Fruit fly (Drosophila melanogaster) whole organism, embryonic: ENCODE results near the gene CG31883.

Experiments
- Atf-2 ChIP-seq: fragments of 200-800 bp; sonication (Bioruptor generic); optimal IDR thresholded peaks from 2 replicates; lab custom pipeline; 2016; ENCODE audit warnings: missing biosample characterization, missing genetic modification characterization
- C15 ChIP-seq: fragments of 200-800 bp; sonication (Bioruptor generic); IDR thresholded peaks from 3 replicates; pipeline ENCODE4 v1.3.6; 2022; ENCODE audit warnings: missing biosample characterization, missing genetic modification characterization
- CG10366 ChIP-seq: fragments of 200-800 bp; sonication (Bioruptor generic); IDR thresholded peaks from 2 replicates; pipeline ENCODE4 v1.3.6; 2022; ENCODE audit warnings: missing biosample characterization, missing genetic modification characterization
- CG10462 ChIP-seq: fragments of 200-800 bp; sonication (Bioruptor generic); optimal IDR thresholded peaks from 2 replicates; lab custom pipeline; 2016; ENCODE audit warnings: missing biosample characterization, missing genetic modification characterization
- CG10543 ChIP-seq: fragments of 200-800 bp; sonication (Bioruptor generic); optimal IDR thresholded peaks from 3 replicates; lab custom pipeline; 2017; ENCODE audit warnings: missing biosample characterization, mild to moderate bottlenecking, missing genetic modification characterization, moderate library complexity
- CG11456 ChIP-seq: fragments of 200-800 bp; sonication (Bioruptor generic); IDR thresholded peaks from 3 replicates; pipeline ENCODE4 v1.3.6; 2022; ENCODE audit warnings: missing biosample characterization, missing genetic modification characterization
- CG11560 ChIP-seq: fragments of 200-800 bp; sonication (Bioruptor generic); IDR thresholded peaks from 3 replicates; pipeline ENCODE4 v1.3.6; 2022; ENCODE audit warnings: missing biosample characterization, missing genetic modification characterization
- CG12659 ChIP-seq: fragments of 200-800 bp; sonication (Bioruptor generic); optimal IDR thresholded peaks from 3 replicates; lab custom pipeline; 2017; ENCODE audit warnings: mild to moderate bottlenecking, missing biosample characterization, missing genetic modification reagents, missing genetic modification characterization
- CG12769 ChIP-seq: fragments of 200-800 bp; sonication (Bioruptor generic); optimal IDR thresholded peaks from 2 replicates; lab custom pipeline; 2019; ENCODE audit warnings: missing biosample characterization, mild to moderate bottlenecking, missing genetic modification characterization, moderate library complexity
- CG13894 ChIP-seq: fragments of 200-800 bp; sonication (Bioruptor generic); optimal IDR thresholded peaks from 3 replicates; lab custom pipeline; 2018; ENCODE audit warnings: missing biosample characterization, mild to moderate bottlenecking, missing genetic modification characterization, moderate library complexity
- CG15269 ChIP-seq: fragments of 200-800 bp; sonication (Bioruptor generic); optimal IDR thresholded peaks from 2 replicates; lab custom pipeline; 2018; ENCODE audit warnings: missing biosample characterization, mild to moderate bottlenecking, missing genetic modification characterization, moderate library complexity
- CG1529 ChIP-seq: fragments of 200-800 bp; sonication (Bioruptor generic); optimal IDR thresholded peaks from 3 replicates; lab custom pipeline; 2018; ENCODE audit warnings: missing biosample characterization, missing genetic modification characterization
- CG15696 ChIP-seq: fragments of 200-800 bp; sonication (Bioruptor generic); optimal IDR thresholded peaks from 2 replicates; lab custom pipeline; 2019; ENCODE audit warnings: missing biosample characterization, mild to moderate bottlenecking, missing genetic modification characterization, moderate library complexity
- CG18599 ChIP-seq: fragments of 200-800 bp; sonication (Bioruptor generic); optimal IDR thresholded peaks from 3 replicates; lab custom pipeline; 2017; ENCODE audit warnings: missing biosample characterization, missing genetic modification characterization, mild to moderate bottlenecking, moderate library complexity, missing genetic modification reagents
- CG2678 ChIP-seq: fragments of 200-800 bp; sonication (Bioruptor generic); optimal IDR thresholded peaks from 3 replicates; lab custom pipeline; 2019; ENCODE audit warnings: missing biosample characterization, mild to moderate bottlenecking, missing genetic modification characterization, moderate library complexity
- CG32532 ChIP-seq: fragments of 200-800 bp; sonication (Bioruptor generic); IDR thresholded peaks from 2 replicates; pipeline ENCODE4 v1.3.6; 2022; ENCODE audit warnings: missing biosample characterization, missing genetic modification characterization
- CG4328 ChIP-seq: fragments of 200-800 bp; sonication (Bioruptor generic); optimal IDR thresholded peaks from 3 replicates; lab custom pipeline; 2017; ENCODE audit warnings: missing biosample characterization, missing genetic modification reagents, missing genetic modification characterization
- CG6683 ChIP-seq: fragments of 200-800 bp; sonication (Bioruptor generic); optimal IDR thresholded peaks from 2 replicates; lab custom pipeline; 2017; ENCODE audit warnings: missing biosample characterization, mild to moderate bottlenecking, missing genetic modification characterization, missing genetic modification reagents
- CG7372 ChIP-seq: fragments of 200-800 bp; sonication (Bioruptor generic); IDR thresholded peaks from 2 replicates; pipeline ENCODE4 v1.3.6; 2022; ENCODE audit warnings: missing biosample characterization, missing genetic modification characterization
- CG7556 ChIP-seq: fragments of 200-800 bp; sonication (Bioruptor generic); optimal IDR thresholded peaks from 2 replicates; lab custom pipeline; 2017; ENCODE audit warnings: missing biosample characterization, mild to moderate bottlenecking, missing genetic modification characterization
- CG7839 ChIP-seq: fragments of 200-800 bp; sonication (Bioruptor generic); optimal IDR thresholded peaks from 3 replicates; lab custom pipeline; 2018; ENCODE audit warnings: missing biosample characterization, mild to moderate bottlenecking, missing genetic modification characterization, moderate library complexity
- CG8290 ChIP-seq, 3 experiments: fragments of 200-800 bp; sonication (Bioruptor generic); optimal IDR thresholded peaks; 2 replicates each; lab custom pipeline; 2016 to 2019; ENCODE audit warnings: missing biosample characterization in 3 of 3, missing genetic modification characterization in 3 of 3, mild to moderate bottlenecking in 2 of 3, moderate library complexity in 1 of 3
- CG8478 ChIP-seq: fragments of >200 bp; optimal IDR thresholded peaks from 2 replicates; lab custom pipeline; 2018
- CG9932 ChIP-seq: fragments of 200-800 bp; sonication (Bioruptor generic); IDR thresholded peaks from 2 replicates; pipeline ENCODE4 v1.3.6; 2022; ENCODE audit warnings: missing biosample characterization, missing genetic modification characterization
- Dbx ChIP-seq: fragments of 200-800 bp; sonication (Bioruptor generic); IDR thresholded peaks from 3 replicates; pipeline ENCODE4 v1.3.6; 2022; ENCODE audit warnings: missing biosample characterization, missing genetic modification characterization
- Deaf1 ChIP-seq: fragments of 200-800 bp; optimal IDR thresholded peaks from 3 replicates; lab custom pipeline; 2019; ENCODE audit warnings: missing biosample characterization, mild to moderate bottlenecking, missing genetic modification characterization, moderate library complexity
- Dip3 ChIP-seq: fragments of 200-800 bp; sonication (Bioruptor generic); optimal IDR thresholded peaks from 3 replicates; lab custom pipeline; 2016; ENCODE audit warnings: missing biosample characterization, missing genetic modification characterization
- Drgx ChIP-seq: fragments of 200-800 bp; sonication (Bioruptor generic); IDR thresholded peaks from 2 replicates; pipeline ENCODE4 v1.3.6; 2022; ENCODE audit warnings: missing biosample characterization, missing genetic modification characterization
- Ets65A ChIP-seq: fragments of 200-800 bp; sonication (Bioruptor generic); peaks from one replicate; lab custom pipeline; 2016; ENCODE audit warnings: missing biosample characterization, missing genetic modification characterization
- Fer1 ChIP-seq: fragments of 200-800 bp; sonication (Bioruptor generic); optimal IDR thresholded peaks from 2 replicates; lab custom pipeline; 2017; ENCODE audit warnings: missing biosample characterization, mild to moderate bottlenecking, missing genetic modification characterization
- Gug ChIP-seq: fragments of 200-800 bp; sonication (Bioruptor generic); IDR thresholded peaks from 4 replicates; pipeline ENCODE4 v1.3.6; 2022; ENCODE audit warnings: missing biosample characterization, missing genetic modification characterization
- Hmr ChIP-seq: fragments of 200-800 bp; sonication (Bioruptor generic); optimal IDR thresholded peaks from 3 replicates; lab custom pipeline; 2017; ENCODE audit warnings: mild to moderate bottlenecking, missing biosample characterization, missing genetic modification reagents, missing genetic modification characterization
- Hr51 ChIP-seq, 2 experiments: fragments of 200-800 bp; sonication (Bioruptor generic); optimal IDR thresholded peaks; 2 replicates in 1 of 2; 3 replicates in 1 of 2; lab custom pipeline; 2016 to 2018; ENCODE audit warnings: missing biosample characterization in 2 of 2, missing genetic modification characterization in 2 of 2, mild to moderate bottlenecking in 1 of 2, moderate library complexity in 1 of 2
- Kr ChIP-seq: fragments of 200-800 bp; sonication (Bioruptor generic); optimal IDR thresholded peaks from 2 replicates; lab custom pipeline; 2017; ENCODE audit warnings: missing biosample characterization, mild to moderate bottlenecking, missing genetic modification characterization
- Med ChIP-seq: fragments of 200-800 bp; sonication (Bioruptor generic); peaks from one replicate; lab custom pipeline; 2016; ENCODE audit warnings: missing biosample characterization, missing genetic modification characterization, mild to moderate bottlenecking, inconsistent platforms, moderate library complexity
- Trl ChIP-seq, 3 experiments: fragments of >200 bp in 2 of 3; fragments of 200-800 bp in 1 of 3; sonication (Bioruptor generic) in 1 of 3; optimal IDR thresholded peaks; 2 replicates in 1 of 3; 3 replicates in 2 of 3; lab custom pipeline; 2016 to 2017; ENCODE audit warnings: missing biosample characterization in 1 of 3, missing genetic modification characterization in 1 of 3
- ap ChIP-seq: fragments of 200-800 bp; sonication (Bioruptor generic); IDR thresholded peaks from 2 replicates; pipeline ENCODE4 v1.3.6; 2022; ENCODE audit warnings: missing biosample characterization, missing genetic modification characterization
- crol ChIP-seq: fragments of 200-800 bp; sonication (Bioruptor generic); IDR thresholded peaks from 2 replicates; pipeline ENCODE4 v1.3.6; 2022; ENCODE audit warnings: missing biosample characterization, missing genetic modification characterization
- dati ChIP-seq: fragments of 200-800 bp; sonication (Bioruptor generic); IDR thresholded peaks from 2 replicates; pipeline ENCODE4 v1.3.6; 2022; ENCODE audit warnings: missing biosample characterization, missing genetic modification characterization
- ems ChIP-seq: fragments of 200-800 bp; sonication (Bioruptor generic); optimal IDR thresholded peaks from 3 replicates; lab custom pipeline; 2016; ENCODE audit warnings: missing biosample characterization, missing genetic modification characterization
- hth ChIP-seq: fragments of >200 bp; optimal IDR thresholded peaks from 2 replicates; lab custom pipeline; 2017; ENCODE audit warnings: inconsistent platforms
- org-1 ChIP-seq: fragments of 200-800 bp; sonication (Bioruptor generic); optimal IDR thresholded peaks from 2 replicates; lab custom pipeline; 2017; ENCODE audit warnings: missing biosample characterization, missing genetic modification characterization
- p53 ChIP-seq: fragments of 200-800 bp; sonication (Bioruptor generic); optimal IDR thresholded peaks from 2 replicates; lab custom pipeline; 2016; ENCODE audit warnings: missing biosample characterization, missing genetic modification characterization
- pan ChIP-seq, 4 experiments: fragments of >200 bp in 3 of 4; fragments of 200-800 bp in 1 of 4; sonication (Bioruptor generic) in 1 of 4; optimal IDR thresholded peaks in 3 of 4; IDR thresholded peaks in 1 of 4; 2 replicates each; pipeline versions ENCODE4 v1.3.6 to Lab custom; 2017 to 2022; ENCODE audit warnings: missing biosample characterization in 2 of 4, missing genetic modification characterization in 2 of 4, mixed read lengths in 1 of 4
- rib ChIP-seq: fragments of 200-800 bp; sonication (Bioruptor generic); IDR thresholded peaks from 2 replicates; pipeline ENCODE4 v1.3.6; 2022; ENCODE audit warnings: missing biosample characterization, missing genetic modification characterization
- sqz ChIP-seq: fragments of 200-800 bp; sonication (Bioruptor generic); optimal IDR thresholded peaks from 3 replicates; lab custom pipeline; 2018; ENCODE audit warnings: missing biosample characterization, mild to moderate bottlenecking, missing genetic modification characterization
- sug ChIP-seq: fragments of 200-800 bp; optimal IDR thresholded peaks from 2 replicates; lab custom pipeline; 2019; ENCODE audit warnings: missing biosample characterization, mild to moderate bottlenecking, missing genetic modification characterization, moderate library complexity
- wdn ChIP-seq: fragments of 200-800 bp; sonication (Bioruptor generic); IDR thresholded peaks from 2 replicates; pipeline ENCODE4 v1.3.6; 2022; ENCODE audit warnings: missing biosample characterization, missing genetic modification characterization

Gene CG31883

DNA sequence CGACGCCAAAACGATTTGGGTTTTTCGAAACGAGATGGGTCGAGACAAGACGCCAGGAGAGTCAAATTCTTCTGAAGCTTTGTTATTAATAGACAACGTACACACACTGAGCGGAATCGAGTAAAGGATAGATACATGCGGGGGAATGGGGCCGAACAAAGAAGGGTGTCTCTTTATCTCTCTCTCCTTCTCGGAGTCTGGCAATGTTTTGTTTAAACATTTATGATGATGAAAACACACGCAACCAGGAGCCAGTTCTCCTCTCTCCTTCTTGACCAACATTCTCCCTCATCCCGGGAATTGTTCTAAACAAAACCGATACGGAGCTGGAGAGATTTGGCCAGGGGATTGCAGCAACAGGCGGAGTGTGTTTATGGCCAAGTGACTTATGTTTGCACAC, 29.5 kb downstream of the CG31883 start (continued):
- TF ChIP-seq dati (GFP tag; lab: Robert Waterston, UW) (no peak), wdn (no peak), CG6683 (GFP tag; lab: Kevin White, UChicago) (no peak), Kr (GFP tag; lab: Kevin White, UChicago) (no peak), CG10366 (no peak), ap (GFP tag; lab: Robert Waterston, UW) (no peak), CG15269 (no peak), CG10462 (GFP tag; lab: Kevin White, UChicago) (no peak), CG8478 (no peak), C15 (no peak)

DNA sequence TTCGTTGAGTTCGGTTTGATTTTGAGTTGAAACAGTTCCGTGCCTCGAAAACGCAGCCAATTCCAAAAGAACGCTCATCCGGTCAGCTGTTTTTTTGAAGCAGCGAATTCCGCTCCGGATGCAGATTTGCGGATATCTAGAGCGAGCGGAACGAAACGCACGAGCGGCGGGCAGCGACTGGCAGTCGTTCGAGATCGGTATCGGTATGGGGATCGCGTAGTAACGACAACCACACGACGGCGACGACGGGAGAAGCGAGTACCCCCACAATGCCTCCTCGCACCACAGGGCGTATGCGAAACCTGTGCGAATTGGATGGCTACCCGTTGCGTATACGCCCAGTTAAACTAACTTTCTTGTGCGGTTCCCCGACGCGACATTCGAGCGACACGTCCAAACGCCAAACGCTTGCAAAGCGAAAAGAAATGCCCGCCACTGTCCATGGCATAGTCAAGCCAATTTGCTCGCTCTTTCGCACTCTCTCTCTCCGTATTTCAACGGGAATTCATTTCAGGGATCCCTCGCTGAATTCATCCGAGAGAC, 31.8 kb downstream of the CG31883 start:
- TF ChIP-seq CG11456 = 0 out of 3 replicates have a peak, but pooled peaks have one; percentile 32
- peak; percentile 32; the same call in 1 of the 3 replicates for TF ChIP-seq Dbx (GFP tag; lab: Robert Waterston, UW)
- TF ChIP-seq CG12769 (tag; lab: Kevin White, UChicago) = peak; percentile 76
- peak; percentile 13 to 28 for TF ChIP-seq Trl (optimal IDR thresholded peaks at IDR 0.05; lab: Kevin White, UChicago)
- TF ChIP-seq Trl (GFP tag; optimal IDR thresholded peaks at IDR 0.05; lab: Kevin White, UChicago) = no peak
- TF ChIP-seq Hr51 (GFP tag; optimal IDR thresholded peaks at IDR 0.05; lab: Kevin White, UChicago) = no peak
- TF ChIP-seq p53 (GFP tag; lab: Kevin White, UChicago) = no peak
- no peak for TF ChIP-seq ems (GFP tag; lab: Kevin White, UChicago)
- TF ChIP-seq rib (GFP tag; lab: Robert Waterston, UW) = 0 out of 2 replicates have a peak, but pooled peaks have one; percentile 28
- peak; percentile 57; the same call in 1 of the 2 replicates for TF ChIP-seq Drgx (GFP tag; lab: Robert Waterston, UW)
- no peak for TF ChIP-seq CG15696 (tag; lab: Kevin White, UChicago)
- TF ChIP-seq CG4328 (GFP tag; lab: Kevin White, UChicago) = no peak
- TF ChIP-seq CG7372 = peak; percentile 53; the same call in 1 of the 2 replicates
- peak; percentile 47 for TF ChIP-seq Ets65A (GFP tag; lab: Kevin White, UChicago)
- peak; percentile 23 for TF ChIP-seq CG10543
- peak; percentile 70 for TF ChIP-seq Deaf1 (tag; lab: Kevin White, UChicago)
- 0 out of 3 replicates have a peak, but pooled peaks have one; percentile 31 for TF ChIP-seq CG11560 (tag; lab: Robert Waterston, UW)
- TF ChIP-seq crol (GFP tag; lab: Robert Waterston, UW) = 0 out of 2 replicates have a peak, but pooled peaks have one; percentile 11
- TF ChIP-seq sug (tag; lab: Kevin White, UChicago) = no peak
- TF ChIP-seq Med (GFP tag; lab: Kevin White, UChicago) = peak; percentile 70
- no peak for TF ChIP-seq CG1529 (GFP tag; lab: Kevin White, UChicago)
- peak; percentile 9; the same call in 1 of the 2 replicates for TF ChIP-seq CG32532 (GFP tag; lab: Robert Waterston, UW)
- TF ChIP-seq, all 482 proteins: peak for 14

DNA sequence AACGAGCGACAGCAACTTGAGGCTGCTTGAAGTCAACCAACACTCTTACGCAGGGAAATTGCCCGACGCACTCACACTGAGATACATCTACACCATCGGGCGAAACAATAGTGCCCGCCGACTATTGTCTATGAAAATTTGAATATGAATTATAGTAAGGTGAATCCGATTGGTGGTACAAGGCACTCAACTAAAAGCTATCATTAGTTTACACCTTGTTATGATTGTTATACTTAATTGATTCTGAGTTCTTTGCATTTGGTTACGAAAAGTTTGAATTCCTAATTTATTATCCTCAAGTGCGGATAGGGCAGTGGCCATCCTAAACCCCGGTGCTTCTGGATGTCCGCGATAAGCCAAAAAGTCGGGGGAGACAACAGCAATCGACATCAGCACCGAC, 34.4 kb downstream of the CG31883 start:
- peak; percentile 4 for TF ChIP-seq Dip3 (GFP tag; lab: Kevin White, UChicago)
- TF ChIP-seq Hmr (GFP tag; lab: Kevin White, UChicago) = peak; percentile 26
- peak; percentile 10 for TF ChIP-seq CG7839 (tag; lab: Kevin White, UChicago)
- TF ChIP-seq CG8290 (GFP tag; optimal IDR thresholded peaks at IDR 0.05; lab: Kevin White, UChicago) = no peak
- peak in 1 of 2 experiments; percentile 41 for TF ChIP-seq CG8290 (tag; optimal IDR thresholded peaks at IDR 0.05; lab: Kevin White, UChicago)
- TF ChIP-seq pan (optimal IDR thresholded peaks at IDR 0.05; lab: Kevin White, UChicago) = no peak
- no peak for TF ChIP-seq pan (GFP tag; optimal IDR thresholded peaks at IDR 0.05 in 1 of 2, IDR thresholded peaks at IDR 0.05 in 1 of 2)
- TF ChIP-seq org-1 (GFP tag; lab: Kevin White, UChicago) = no peak
- TF ChIP-seq hth = no peak
- TF ChIP-seq CG7556 (GFP tag; lab: Kevin White, UChicago) = peak; percentile 17
- TF ChIP-seq CG13894 (tag; lab: Kevin White, UChicago) = peak; percentile 11
- no peak for TF ChIP-seq sqz (GFP tag; lab: Kevin White, UChicago)
- TF ChIP-seq CG12659 (GFP tag; lab: Kevin White, UChicago) = no peak
- peak; percentile 29 for TF ChIP-seq CG2678 (tag; lab: Kevin White, UChicago)
- no peak for TF ChIP-seq Gug (GFP tag; lab: Robert Waterston, UW)
- peak; percentile 60 for TF ChIP-seq CG18599 (GFP tag; lab: Kevin White, UChicago)
- TF ChIP-seq Atf-2 = no peak
- peak; percentile 51 for TF ChIP-seq CG9932 (GFP tag; lab: Robert Waterston, UW)
- TF ChIP-seq Fer1 (GFP tag; lab: Kevin White, UChicago) = peak; percentile 36
